Worm (Caenorhabditis elegans) whole organism, midembryonic: ENCODE measurements around the gene C24D10.49.

Source experiments
- T22C8.4 ChIP-seq: fragments of 200-800 bp; sonication (Bioruptor generic); IDR thresholded peaks from 2 replicates; pipeline ENCODE4 v1.3.6; 2022; ENCODE audit warnings: missing genetic modification characterization, missing compliant biosample characterization
- cog-1 ChIP-seq: sonication (generic microtip); optimal IDR thresholded peaks from 2 replicates; lab custom pipeline; 2016; ENCODE audit warnings: missing genetic modification characterization, missing compliant biosample characterization
- flt-1 ChIP-seq: fragments of 200-800 bp; sonication (Bioruptor generic); IDR thresholded peaks from 2 replicates; pipeline ENCODE4 v1.3.6; 2022; ENCODE audit warnings: missing genetic modification characterization, missing compliant biosample characterization
- klf-2 ChIP-seq: fragments of 200-800 bp; sonication (Bioruptor generic); conservative IDR thresholded peaks from 2 replicates; pipeline ENCODE4 v1.3.6; 2022; ENCODE audit warnings: missing genetic modification reagents, missing genetic modification characterization, missing compliant biosample characterization
- med-1 ChIP-seq: sonication (generic microtip); optimal IDR thresholded peaks from 2 replicates; lab custom pipeline; 2017; ENCODE audit warnings: missing genetic modification characterization, mild to moderate bottlenecking, missing compliant biosample characterization, antibody characterized with exemption, missing genetic modification reagents; ENCODE audit not compliant: insufficient read depth
- ref-1 ChIP-seq: fragments of 200-800 bp; sonication (Bioruptor generic); conservative IDR thresholded peaks from 2 replicates; pipeline ENCODE4 v1.3.6; 2022; ENCODE audit warnings: missing genetic modification reagents, missing genetic modification characterization, missing compliant biosample characterization
- tab-1 ChIP-seq: fragments of 200-800 bp; sonication (Bioruptor generic); IDR thresholded peaks from 2 replicates; pipeline ENCODE4 v1.3.6; 2022; ENCODE audit warnings: missing genetic modification characterization, missing compliant biosample characterization
- ztf-23 ChIP-seq: fragments of 200-800 bp; sonication (Bioruptor generic); IDR thresholded peaks from 2 replicates; pipeline ENCODE4 v1.3.6; 2022; ENCODE audit warnings: missing genetic modification reagents, missing genetic modification characterization, missing compliant biosample characterization
- ztf-29 ChIP-seq: fragments of 200-800 bp; sonication (Bioruptor generic); IDR thresholded peaks from 2 replicates; pipeline ENCODE4 v1.3.6; 2022; ENCODE audit warnings: missing genetic modification reagents, missing genetic modification characterization, missing compliant biosample characterization

C24D10.49 gene

ce11 chrIV:5137809-5138208 lies 19.3 kb downstream of the C24D10.49 start:
- no peak for TF ChIP-seq ref-1
- TF ChIP-seq T22C8.4, result no peak
- TF ChIP-seq klf-2 (GFP tag; lab: Robert Waterston, UW), result no peak
- TF ChIP-seq tab-1 (GFP tag; lab: Robert Waterston, UW), result no peak
- TF ChIP-seq flt-1 (GFP tag; lab: Robert Waterston, UW), result no peak
- TF ChIP-seq ztf-23 (GFP tag; lab: Robert Waterston, UW), result no peak
- TF ChIP-seq med-1 (GFP tag; lab: Kevin White, UChicago), result no peak
- no peak for TF ChIP-seq ztf-29
- TF ChIP-seq cog-1 (tag; lab: Kevin White, UChicago), result no peak

- TF ChIP-seq T22C8.4 (no peak), flt-1 (GFP tag; lab: Robert Waterston, UW) (no peak), tab-1 (GFP tag; lab: Robert Waterston, UW) (no peak), klf-2 (GFP tag; lab: Robert Waterston, UW) (no peak), ref-1 (no peak), ztf-23 (GFP tag; lab: Robert Waterston, UW) (no peak), cog-1 (tag; lab: Kevin White, UChicago) (no peak), ztf-29 (no peak), med-1 (GFP tag; lab: Kevin White, UChicago) (no peak)
These were observed 20.6 kb downstream of the C24D10.49 start for ce11 chrIV:5136523-5136922.

- TF ChIP-seq ref-1 (no peak), klf-2 (GFP tag; lab: Robert Waterston, UW) (no peak), T22C8.4 (no peak), tab-1 (GFP tag; lab: Robert Waterston, UW) (no peak), flt-1 (GFP tag; lab: Robert Waterston, UW) (no peak), ztf-23 (GFP tag; lab: Robert Waterston, UW) (no peak), ztf-29 (no peak), med-1 (GFP tag; lab: Kevin White, UChicago) (no peak), cog-1 (tag; lab: Kevin White, UChicago) (no peak)
These were observed 22.3 kb downstream of the C24D10.49 start for ce11 chrIV:5134798-5135197.

ce11 chrIV:5133791-5134370 lies 23.2 kb downstream of the C24D10.49 start:
- TF ChIP-seq flt-1 (GFP tag; lab: Robert Waterston, UW), result no peak
- 0 out of 2 replicates have a peak, but pooled peaks have one; percentile 22 for TF ChIP-seq ref-1

- TF ChIP-seq ref-1, result no peak
- TF ChIP-seq klf-2 (GFP tag; lab: Robert Waterston, UW), result no peak
These were observed 25.3 kb downstream of the C24D10.49 start for ce11 chrIV:5131781-5132180.

- no peak for TF ChIP-seq med-1 (GFP tag; lab: Kevin White, UChicago)
- no peak for TF ChIP-seq cog-1 (tag; lab: Kevin White, UChicago)
- TF ChIP-seq T22C8.4, result no peak
- no peak for TF ChIP-seq klf-2 (GFP tag; lab: Robert Waterston, UW)
- no peak for TF ChIP-seq ztf-29
- no peak for TF ChIP-seq ztf-23 (GFP tag; lab: Robert Waterston, UW)
- no peak for TF ChIP-seq flt-1 (GFP tag; lab: Robert Waterston, UW)
- no peak for TF ChIP-seq ref-1
- no peak for TF ChIP-seq tab-1 (GFP tag; lab: Robert Waterston, UW)
These were observed 35.1 kb downstream of the C24D10.49 start, which contains the start of gene tkr-3 for ce11 chrIV:5121995-5122394. Gene tkr-3 (minus strand): TSS chrIV:5122095.

ce11 chrIV:5111533-5111932 lies 45.6 kb downstream of the C24D10.49 start, which contains the start of gene AC7.3:
Gene AC7.3 (plus strand): TSS chrIV:5111833.
- TF ChIP-seq flt-1 (GFP tag; lab: Robert Waterston, UW), result no peak
- no peak for TF ChIP-seq klf-2 (GFP tag; lab: Robert Waterston, UW)
- TF ChIP-seq ref-1, result no peak
- TF ChIP-seq ztf-23 (GFP tag; lab: Robert Waterston, UW), result no peak
- TF ChIP-seq ztf-29, result no peak
- TF ChIP-seq tab-1 (GFP tag; lab: Robert Waterston, UW), result no peak
- no peak for TF ChIP-seq T22C8.4
- no peak for TF ChIP-seq med-1 (GFP tag; lab: Kevin White, UChicago)
- no peak for TF ChIP-seq cog-1 (tag; lab: Kevin White, UChicago)

ce11 chrIV:5110391-5110930 lies 46.7 kb downstream of the C24D10.49 start:
- no peak for TF ChIP-seq klf-2 (GFP tag; lab: Robert Waterston, UW)
- TF ChIP-seq cog-1 (tag; lab: Kevin White, UChicago), result no peak

ce11 chrIV:5109943-5110342 lies 47.2 kb downstream of the C24D10.49 start:
- no peak for TF ChIP-seq med-1 (GFP tag; lab: Kevin White, UChicago)
- no peak for TF ChIP-seq cog-1 (tag; lab: Kevin White, UChicago)
- no peak for TF ChIP-seq ref-1
- no peak for TF ChIP-seq flt-1 (GFP tag; lab: Robert Waterston, UW)
- no peak for TF ChIP-seq ztf-29
- no peak for TF ChIP-seq ztf-23 (GFP tag; lab: Robert Waterston, UW)
- TF ChIP-seq T22C8.4, result no peak
- TF ChIP-seq klf-2 (GFP tag; lab: Robert Waterston, UW), result no peak

ce11 chrIV:5108971-5109370 lies 48.2 kb downstream of the C24D10.49 start:
- TF ChIP-seq flt-1 (GFP tag; lab: Robert Waterston, UW), result no peak
- no peak for TF ChIP-seq ztf-23 (GFP tag; lab: Robert Waterston, UW)
- TF ChIP-seq cog-1 (tag; lab: Kevin White, UChicago), result no peak
- TF ChIP-seq tab-1 (GFP tag; lab: Robert Waterston, UW), result no peak
- no peak for TF ChIP-seq ref-1
- TF ChIP-seq klf-2 (GFP tag; lab: Robert Waterston, UW), result no peak
- TF ChIP-seq T22C8.4, result no peak
- TF ChIP-seq ztf-29, result no peak
- TF ChIP-seq med-1 (GFP tag; lab: Kevin White, UChicago), result no peak
